Worm (Caenorhabditis elegans) whole organism, L4 larva: Measurements from ENCODE around the gene F14H3.5.
A peak's percentile ranks its signal among the peaks of the same experiment; 100 is the strongest.

ENCODE experiments used
- D1046.2 ChIP-seq: fragments of 200-800 bp; sonication (Bioruptor generic); IDR thresholded peaks from 2 replicates; pipeline ENCODE4 v1.3.6; 2022; ENCODE audit warnings: missing genetic modification characterization, missing compliant biosample characterization
- F49E8.2 ChIP-seq: sonication (generic microtip); optimal IDR thresholded peaks from 2 replicates; lab custom pipeline; 2016; ENCODE audit warnings: missing compliant biosample characterization, mild to moderate bottlenecking, missing genetic modification characterization, borderline replicate concordance
- T20F7.1 ChIP-seq: fragments of 200-800 bp; sonication (Bioruptor generic); optimal IDR thresholded peaks from 2 replicates; lab custom pipeline; 2018; ENCODE audit warnings: mild to moderate bottlenecking, missing genetic modification characterization, missing compliant biosample characterization
- T26A8.4 ChIP-seq: fragments of 200-800 bp; sonication (Bioruptor generic); IDR thresholded peaks from 2 replicates; pipeline ENCODE4 v1.3.6; 2022; ENCODE audit warnings: missing genetic modification characterization, missing compliant biosample characterization
- Y48G9A.11 ChIP-seq: fragments of 200-800 bp; sonication (Bioruptor generic); IDR thresholded peaks from 2 replicates; pipeline ENCODE4 v1.3.6; 2022; ENCODE audit warnings: missing genetic modification reagents, missing genetic modification characterization, missing compliant biosample characterization
- ZK337.2 ChIP-seq: fragments of 200-800 bp; sonication (Bioruptor generic); IDR thresholded peaks from 2 replicates; pipeline ENCODE4 v1.3.6; 2022; ENCODE audit warnings: missing genetic modification reagents, missing genetic modification characterization, missing compliant biosample characterization
- aha-1 ChIP-seq: fragments of 150-350 bp; peaks from one replicate; lab custom pipeline; 2014; ENCODE audit warnings: missing biosample characterization, missing genetic modification characterization
- aly-2 ChIP-seq: sonication (generic microtip); optimal IDR thresholded peaks from 2 replicates; lab custom pipeline; 2018; ENCODE audit warnings: missing biosample characterization, missing genetic modification characterization
- ama-1 ChIP-seq: fragments of 150-350 bp; optimal IDR thresholded peaks from 2 replicates; lab custom pipeline; 2014; ENCODE audit warnings: inconsistent platforms, mixed read lengths
- arid-1 ChIP-seq: fragments of 200-800 bp; sonication (Bioruptor generic); conservative IDR thresholded peaks from 2 replicates; pipeline ENCODE4 v1.3.6; 2022; ENCODE audit warnings: missing genetic modification reagents, missing genetic modification characterization, missing compliant biosample characterization
- attf-4 ChIP-seq: sonication (generic microtip); optimal IDR thresholded peaks from 3 replicates; lab custom pipeline; 2017; ENCODE audit warnings: missing biosample characterization, missing genetic modification characterization
- ceh-32 ChIP-seq: sonication (generic microtip); optimal IDR thresholded peaks from 2 replicates; lab custom pipeline; 2016; ENCODE audit warnings: mild to moderate bottlenecking, missing genetic modification characterization, missing compliant biosample characterization; ENCODE audit not compliant: poor library complexity
- ceh-44 ChIP-seq: fragments of 200-800 bp; sonication (Bioruptor generic); IDR thresholded peaks from 2 replicates; pipeline ENCODE4 v1.3.6; 2022; ENCODE audit warnings: missing genetic modification reagents, missing genetic modification characterization, missing compliant biosample characterization
- ces-1 ChIP-seq: fragments of 150-350 bp; sonication (generic microtip); optimal IDR thresholded peaks from 4 replicates; lab custom pipeline; 2014; ENCODE audit warnings: missing biosample characterization, missing genetic modification reagents, missing genetic modification characterization
- ctbp-1 ChIP-seq: fragments of 200-800 bp; sonication (Bioruptor generic); IDR thresholded peaks from 2 replicates; pipeline ENCODE4 v1.3.6; 2022; ENCODE audit warnings: missing genetic modification reagents, missing genetic modification characterization, missing compliant biosample characterization
- daf-12 ChIP-seq: fragments of 150-350 bp; optimal IDR thresholded peaks from 2 replicates; lab custom pipeline; 2014; ENCODE audit warnings: missing biosample characterization, missing genetic modification reagents, missing genetic modification characterization
- dmd-6 ChIP-seq: fragments of 200-800 bp; sonication (Bioruptor generic); IDR thresholded peaks from 2 replicates; pipeline ENCODE4 v1.3.6; 2022; ENCODE audit warnings: missing genetic modification reagents, missing genetic modification characterization, missing compliant biosample characterization
- duxl-1 ChIP-seq: sonication (generic microtip); optimal IDR thresholded peaks from 2 replicates; lab custom pipeline; 2016; ENCODE audit warnings: mild to moderate bottlenecking, missing genetic modification characterization, moderate library complexity, missing compliant biosample characterization; ENCODE audit not compliant: poor library complexity
- fos-1 ChIP-seq: fragments of 150-350 bp; optimal IDR thresholded peaks from 2 replicates; lab custom pipeline; 2014; ENCODE audit warnings: missing biosample characterization, missing genetic modification characterization
- gei-8 ChIP-seq: fragments of 200-800 bp; sonication (Bioruptor generic); optimal IDR thresholded peaks from 2 replicates; lab custom pipeline; 2018; ENCODE audit warnings: mild to moderate bottlenecking, missing genetic modification characterization, missing compliant biosample characterization
- hlh-30 ChIP-seq: sonication (generic microtip); optimal IDR thresholded peaks from 2 replicates; lab custom pipeline; 2017; ENCODE audit warnings: antibody characterized with exemption, mild to moderate bottlenecking, missing genetic modification characterization, missing compliant biosample characterization; ENCODE audit not compliant: insufficient read depth
- lsy-2 ChIP-seq, 2 experiments: fragments of 150-350 bp in 1 of 2; sonication (generic microtip) in 1 of 2; optimal IDR thresholded peaks; 2 replicates each; lab custom pipeline; 2014 to 2017; ENCODE audit warnings: missing biosample characterization in 2 of 2, missing genetic modification characterization in 2 of 2
- mep-1 ChIP-seq: fragments of 150-350 bp; sonication (generic microtip); optimal IDR thresholded peaks from 3 replicates; lab custom pipeline; 2014; ENCODE audit warnings: missing biosample characterization, missing genetic modification characterization
- mes-2 ChIP-seq: sonication (generic microtip); optimal IDR thresholded peaks from 2 replicates; lab custom pipeline; 2016; ENCODE audit warnings: missing genotype, mild to moderate bottlenecking, missing genetic modification characterization, missing compliant biosample characterization; ENCODE audit not compliant: poor library complexity, severe bottlenecking
- nhr-102 ChIP-seq: sonication (generic microtip); optimal IDR thresholded peaks from 2 replicates; lab custom pipeline; 2016; ENCODE audit warnings: mild to moderate bottlenecking, missing genetic modification characterization, moderate library complexity, missing compliant biosample characterization
- nhr-28 ChIP-seq: fragments of 150-350 bp; optimal IDR thresholded peaks from 2 replicates; lab custom pipeline; 2014; ENCODE audit warnings: missing biosample characterization, missing genetic modification characterization
- pha-4 ChIP-seq, 2 experiments: fragments of 150-350 bp in 1 of 2; fragments of 200-800 bp in 1 of 2; sonication (Bioruptor generic) in 1 of 2; IDR thresholded peaks in 1 of 2; optimal IDR thresholded peaks in 1 of 2; 2 replicates each; pipeline versions ENCODE4 v1.3.6 to Lab custom; 2014 to 2022; ENCODE audit warnings: missing genetic modification characterization in 2 of 2, missing genetic modification reagents in 2 of 2, missing biosample characterization in 1 of 2, missing compliant biosample characterization in 1 of 2
- saeg-2 ChIP-seq: fragments of 200-800 bp; sonication (Bioruptor generic); IDR thresholded peaks from 2 replicates; pipeline ENCODE4 v1.3.6; 2022; ENCODE audit warnings: missing genetic modification reagents, missing genetic modification characterization, missing compliant biosample characterization
- set-16 ChIP-seq: fragments of 200-800 bp; sonication (Bioruptor generic); IDR thresholded peaks from 2 replicates; pipeline ENCODE4 v1.3.6; 2022; ENCODE audit warnings: missing genetic modification reagents, missing genetic modification characterization, missing compliant biosample characterization
- unc-62 ChIP-seq, 3 experiments: fragments of 150-350 bp in 1 of 3; sonication (generic microtip); optimal IDR thresholded peaks in 2 of 3; peaks in 1 of 3; 1 replicate in 1 of 3; 2 replicates in 2 of 3; lab custom pipeline; 2014 to 2017; ENCODE audit warnings: missing biosample characterization in 3 of 3, missing genetic modification characterization in 3 of 3, missing genetic modification reagents in 3 of 3, missing genotype in 1 of 3
- zag-1 ChIP-seq: fragments of 150-350 bp; optimal IDR thresholded peaks from 2 replicates; lab custom pipeline; 2014; ENCODE audit warnings: missing biosample characterization, missing genetic modification characterization
- zfp-3 ChIP-seq: fragments of 200-800 bp; sonication (Bioruptor generic); conservative IDR thresholded peaks from 2 replicates; pipeline ENCODE4 v1.3.6; 2022; ENCODE audit warnings: missing genetic modification reagents, missing genetic modification characterization, missing compliant biosample characterization
- ztf-11 ChIP-seq: fragments of 150-350 bp; optimal IDR thresholded peaks from 2 replicates; lab custom pipeline; 2014; ENCODE audit warnings: missing biosample characterization, missing genetic modification characterization
- ztf-7 ChIP-seq: fragments of 150-350 bp; optimal IDR thresholded peaks from 2 replicates; lab custom pipeline; 2014; ENCODE audit warnings: missing biosample characterization, missing genetic modification characterization

The F14H3.5 gene

ce11 chrV:16055031-16055430, 1.8 kb downstream of the F14H3.5 start, which contains the start of gene F14H3.4:
Gene F14H3.4 (minus strand): TSS chrV:16055072.
- TF ChIP-seq daf-12 (tag; lab: Kevin White, UChicago) (no peak), zfp-3 (GFP tag; lab: Robert Waterston, UW) (no peak), ceh-32 (no peak), ceh-44 (no peak)

ce11 chrV:16053373-16053772, 3.5 kb downstream of the F14H3.5 start, which contains the start of gene F14H3.3:
Gene F14H3.3 (minus strand): TSS chrV:16053473.
- TF ChIP-seq aha-1 (peak; percentile 52), gei-8 (GFP tag; lab: Kevin White, UChicago) (no peak), ztf-11 (tag; lab: Kevin White, UChicago) (no peak), hlh-30 (tag; lab: Kevin White, UChicago) (no peak)

- no peak for TF ChIP-seq fos-1 (tag; lab: Kevin White, UChicago)
- TF ChIP-seq nhr-102 (tag; lab: Kevin White, UChicago) = no peak
- TF ChIP-seq attf-4 = no peak
- no peak for TF ChIP-seq saeg-2 (GFP tag; lab: Robert Waterston, UW)
- TF ChIP-seq lsy-2 (tag; optimal IDR thresholded peaks at IDR 0.05; lab: Kevin White, UChicago) = no peak
- no peak for TF ChIP-seq gei-8 (GFP tag; lab: Kevin White, UChicago)
Observed at ce11 chrV:16049177-16049576, 7.7 kb downstream of the F14H3.5 start, which contains the start of gene best-12. Gene best-12 (plus strand): TSS chrV:16049477.

- no peak for TF ChIP-seq aly-2
- no peak for TF ChIP-seq unc-62 (GFP tag; optimal IDR thresholded peaks at IDR 0.05 in 1 of 2; lab: Kevin White, UChicago)
- TF ChIP-seq unc-62 (tag; optimal IDR thresholded peaks at IDR 0.05; lab: Kevin White, UChicago) = no peak
- no peak for TF ChIP-seq D1046.2 (GFP tag; lab: Robert Waterston, UW)
- TF ChIP-seq ctbp-1 = no peak
- no peak for TF ChIP-seq T26A8.4 (GFP tag; lab: Robert Waterston, UW)
- TF ChIP-seq zag-1 (tag; lab: Kevin White, UChicago) = no peak
- TF ChIP-seq arid-1 (GFP tag; lab: Robert Waterston, UW) = no peak
Observed at ce11 chrV:16047508-16047907, 9.4 kb downstream of the F14H3.5 start, which contains the start of gene str-198. Gene str-198 (plus strand): TSS chrV:16047808.

- peak; percentile 90 for TF ChIP-seq set-16 (GFP tag; lab: Robert Waterston, UW)
- TF ChIP-seq mes-2 (tag; lab: Kevin White, UChicago) = no peak
Observed at ce11 chrV:16047052-16047451, 9.8 kb downstream of the F14H3.5 start.

- TF ChIP-seq ZK337.2 (GFP tag; lab: Robert Waterston, UW) = no peak
- no peak for TF ChIP-seq ztf-7 (tag; lab: Kevin White, UChicago)
- TF ChIP-seq F49E8.2 (tag; lab: Kevin White, UChicago) = no peak
- TF ChIP-seq ama-1 (lab: Kevin White, UChicago) = no peak
- no peak for TF ChIP-seq ces-1
- TF ChIP-seq set-16 (GFP tag; lab: Robert Waterston, UW) = no peak
- TF ChIP-seq nhr-28 = no peak
- TF ChIP-seq pha-4 (GFP tag; IDR thresholded peaks at IDR 0.05; lab: Robert Waterston, UW) = no peak
- TF ChIP-seq pha-4 (tag; optimal IDR thresholded peaks at IDR 0.05; lab: Kevin White, UChicago) = no peak
- no peak for TF ChIP-seq dmd-6 (GFP tag; lab: Robert Waterston, UW)
- TF ChIP-seq T20F7.1 (GFP tag; lab: Kevin White, UChicago) = no peak
- TF ChIP-seq saeg-2 (GFP tag; lab: Robert Waterston, UW) = no peak
- no peak for TF ChIP-seq duxl-1 (tag; lab: Kevin White, UChicago)
- no peak for TF ChIP-seq Y48G9A.11 (GFP tag; lab: Robert Waterston, UW)
- TF ChIP-seq mep-1 (tag; lab: Kevin White, UChicago) = no peak
- TF ChIP-seq, all 104 proteins: peak for 0
Observed at ce11 chrV:16046573-16046972, 10.3 kb downstream of the F14H3.5 start, which contains the start of gene ZK285.2. Gene ZK285.2 (plus strand): TSS chrV:16046873.
